Worm (Caenorhabditis elegans) whole organism, mixed stage, embryonic: ENCODE data around the gene K02D3.1.

Experiments used
- elt-1 ChIP-seq: sonication (generic microtip); optimal IDR thresholded peaks from 2 replicates; lab custom pipeline; 2017; ENCODE audit warnings: missing genetic modification characterization, mild to moderate bottlenecking, missing compliant biosample characterization, antibody characterized with exemption, moderate library complexity, borderline replicate concordance; ENCODE audit not compliant: insufficient read depth
- lsy-2 ChIP-seq: fragments of 150-350 bp; optimal IDR thresholded peaks from 2 replicates; lab custom pipeline; 2014; ENCODE audit warnings: missing biosample characterization, missing genetic modification characterization
- nhr-12 ChIP-seq: fragments of 150-350 bp; optimal IDR thresholded peaks from 2 replicates; lab custom pipeline; 2014; ENCODE audit warnings: missing biosample characterization, missing genetic modification characterization
- nhr-76 ChIP-seq: sonication (generic microtip); optimal IDR thresholded peaks from 2 replicates; lab custom pipeline; 2017; ENCODE audit warnings: missing biosample characterization, missing genetic modification characterization
- snpc-4 ChIP-seq: fragments of 150-350 bp; optimal IDR thresholded peaks from 2 replicates; lab custom pipeline; 2014; ENCODE audit warnings: missing biosample characterization, missing genetic modification characterization
- unc-39 ChIP-seq: fragments of 150-350 bp; optimal IDR thresholded peaks from 2 replicates; lab custom pipeline; 2014; ENCODE audit warnings: missing biosample characterization, missing genetic modification characterization
- zip-8 ChIP-seq: fragments of 150-350 bp; optimal IDR thresholded peaks from 2 replicates; lab custom pipeline; 2014; ENCODE audit warnings: missing biosample characterization, missing genetic modification characterization

DNA sequence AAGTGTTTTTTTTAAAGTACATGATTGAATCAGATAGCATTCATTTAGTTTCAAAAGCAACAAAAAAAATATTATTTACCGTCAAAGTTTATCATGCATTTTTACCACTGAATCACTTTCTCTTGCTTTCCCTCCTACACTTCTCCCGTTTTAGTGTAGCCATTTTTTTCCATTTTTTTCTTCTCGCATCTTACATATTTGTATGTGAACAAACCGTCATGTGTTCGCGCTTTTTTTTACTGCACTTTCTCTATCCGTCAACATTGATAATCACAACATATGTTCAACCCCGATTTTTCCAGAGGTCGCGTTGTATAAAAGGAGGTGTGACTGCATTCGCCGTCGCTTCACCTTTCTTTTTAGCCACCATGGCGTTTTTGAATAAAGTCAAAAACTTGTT, 29.8 kb upstream of the K02D3.1 start, which contains the start of gene gck-4:
- TF ChIP-seq zip-8 (tag; lab: Kevin White, UChicago) (no peak), nhr-76 (no peak), lsy-2 (no peak), elt-1 (tag; lab: Kevin White, UChicago) (no peak), nhr-12 (tag; lab: Kevin White, UChicago) (no peak), unc-39 (tag; lab: Kevin White, UChicago) (no peak), snpc-4 (tag; lab: Kevin White, UChicago) (no peak)
